Worm (Caenorhabditis elegans): ENCODE results near the gene sax-1.

DNA sequence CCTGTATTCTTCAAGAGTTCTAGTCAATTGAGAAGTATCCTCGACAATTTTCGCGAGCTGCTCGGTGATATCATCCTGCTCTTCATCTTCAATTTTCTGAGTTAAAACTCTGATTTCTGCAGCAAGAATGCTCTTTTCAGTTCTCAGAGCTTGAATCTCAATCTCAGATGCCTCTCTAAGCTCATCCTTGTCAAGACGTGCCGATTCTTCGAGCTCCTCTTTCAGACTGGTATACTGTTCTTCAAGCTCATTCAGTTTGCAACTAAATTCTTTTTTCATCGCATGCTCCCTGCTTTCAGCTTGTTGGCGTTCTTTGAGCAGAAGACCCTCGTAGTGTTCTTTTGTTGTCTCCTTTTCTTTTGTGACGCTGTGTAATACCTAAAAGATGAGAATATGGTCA lies 36.5 kb upstream of the sax-1 start:
- TF ChIP-seq him-1 (tag; optimal IDR thresholded peaks at IDR 0.05) (no peak), W03F9.2 (tag; optimal IDR thresholded peaks at IDR 0.05) (no peak), dao-5 (tag; optimal IDR thresholded peaks at IDR 0.05) (no peak)
